Worm (Caenorhabditis elegans) whole organism, L2 larva: ENCODE measurements around the gene kin-18.
A peak's percentile ranks its signal among the peaks of the same experiment; 100 is the strongest.

Experiments used
- C34F6.9 ChIP-seq: fragments of 150-350 bp; optimal IDR thresholded peaks from 2 replicates; lab custom pipeline; 2014; ENCODE audit warnings: missing biosample characterization, missing genetic modification characterization
- F13H6.1 ChIP-seq: sonication (generic microtip); optimal IDR thresholded peaks from 2 replicates; lab custom pipeline; 2016; ENCODE audit warnings: missing genetic modification characterization, missing compliant biosample characterization
- R02D3.7 ChIP-seq: fragments of 150-350 bp; optimal IDR thresholded peaks from 2 replicates; lab custom pipeline; 2014; ENCODE audit warnings: missing biosample characterization, missing genetic modification characterization
- Y55F3AM.14 ChIP-seq: fragments of 200-800 bp; sonication (Bioruptor generic); optimal IDR thresholded peaks from 2 replicates; lab custom pipeline; 2018; ENCODE audit warnings: mild to moderate bottlenecking, missing genetic modification characterization, missing compliant biosample characterization
- ZK546.5 ChIP-seq: sonication (generic microtip); optimal IDR thresholded peaks from 2 replicates; lab custom pipeline; 2017; ENCODE audit warnings: missing biosample characterization, missing genetic modification characterization
- ama-1 ChIP-seq: fragments of 150-350 bp; optimal IDR thresholded peaks from 2 replicates; lab custom pipeline; 2018; ENCODE audit warnings: inconsistent platforms
- blmp-1 ChIP-seq: sonication (generic microtip); optimal IDR thresholded peaks from 2 replicates; lab custom pipeline; 2017; ENCODE audit warnings: missing genetic modification characterization, mild to moderate bottlenecking, missing compliant biosample characterization, antibody characterized with exemption, moderate library complexity; ENCODE audit not compliant: insufficient read depth
- ceh-16 ChIP-seq: fragments of 150-350 bp; optimal IDR thresholded peaks from 2 replicates; lab custom pipeline; 2014; ENCODE audit warnings: missing biosample characterization, missing genetic modification characterization
- ceh-82 ChIP-seq: fragments of 150-350 bp; optimal IDR thresholded peaks from 2 replicates; lab custom pipeline; 2014; ENCODE audit warnings: missing biosample characterization, missing genetic modification characterization
- crh-2 ChIP-seq: sonication (generic microtip); optimal IDR thresholded peaks from 2 replicates; lab custom pipeline; 2017; ENCODE audit warnings: missing biosample characterization, missing genetic modification characterization
- dmd-4 ChIP-seq: sonication (generic microtip); optimal IDR thresholded peaks from 2 replicates; lab custom pipeline; 2017; ENCODE audit warnings: missing biosample characterization, missing genetic modification characterization
- egl-27 ChIP-seq: sonication (generic microtip); optimal IDR thresholded peaks from 3 replicates; lab custom pipeline; 2017; ENCODE audit warnings: missing biosample characterization, missing genetic modification reagents, missing genetic modification characterization
- lin-11 ChIP-seq: fragments of 150-350 bp; sonication (generic microtip); optimal IDR thresholded peaks from 2 replicates; lab custom pipeline; 2014; ENCODE audit warnings: missing biosample characterization, missing genetic modification characterization, inconsistent platforms, mixed read lengths
- lin-13 ChIP-seq: fragments of 150-350 bp; optimal IDR thresholded peaks from 2 replicates; lab custom pipeline; 2014; ENCODE audit warnings: missing biosample characterization, missing genetic modification reagents, missing genetic modification characterization
- lin-39 ChIP-seq: fragments of 150-350 bp; optimal IDR thresholded peaks from 2 replicates; lab custom pipeline; 2014; ENCODE audit warnings: missing biosample characterization, missing genetic modification reagents, missing genetic modification characterization
- lsy-2 ChIP-seq, 2 experiments: fragments of 150-350 bp in 1 of 2; sonication (generic microtip) in 1 of 2; optimal IDR thresholded peaks; 2 replicates each; lab custom pipeline; 2014 to 2017; ENCODE audit warnings: missing biosample characterization in 2 of 2, missing genetic modification characterization in 2 of 2
- mab-5 ChIP-seq: fragments of 150-350 bp; optimal IDR thresholded peaks from 2 replicates; lab custom pipeline; 2014; ENCODE audit warnings: missing biosample characterization, missing genetic modification characterization
- mbf-1 ChIP-seq: sonication (generic microtip); optimal IDR thresholded peaks from 2 replicates; lab custom pipeline; 2017; ENCODE audit warnings: missing biosample characterization, missing genetic modification characterization
- mdl-1 ChIP-seq, 2 experiments: fragments of 150-350 bp in 1 of 2; sonication (generic microtip) in 1 of 2; optimal IDR thresholded peaks; 2 replicates each; lab custom pipeline; 2017; ENCODE audit warnings: missing biosample characterization in 2 of 2, missing genetic modification characterization in 2 of 2
- nhr-10 ChIP-seq: sonication (generic microtip); optimal IDR thresholded peaks from 2 replicates; lab custom pipeline; 2017; ENCODE audit warnings: missing biosample characterization, missing genetic modification characterization
- nhr-12 ChIP-seq: fragments of 150-350 bp; optimal IDR thresholded peaks from 2 replicates; lab custom pipeline; 2014; ENCODE audit warnings: missing biosample characterization, missing genetic modification characterization
- nhr-129 ChIP-seq: fragments of 150-350 bp; optimal IDR thresholded peaks from 2 replicates; lab custom pipeline; 2014; ENCODE audit warnings: missing biosample characterization, missing genetic modification characterization
- nhr-21 ChIP-seq: fragments of 150-350 bp; optimal IDR thresholded peaks from 2 replicates; lab custom pipeline; 2014; ENCODE audit warnings: missing biosample characterization, missing genetic modification characterization
- nhr-23 ChIP-seq: fragments of 150-350 bp; optimal IDR thresholded peaks from 2 replicates; lab custom pipeline; 2014; ENCODE audit warnings: missing biosample characterization, missing genetic modification reagents, missing genetic modification characterization
- nhr-237 ChIP-seq: fragments of 150-350 bp; optimal IDR thresholded peaks from 2 replicates; lab custom pipeline; 2014; ENCODE audit warnings: missing biosample characterization, missing genetic modification characterization
- nhr-25 ChIP-seq: fragments of 150-350 bp; sonication (generic microtip); optimal IDR thresholded peaks from 3 replicates; lab custom pipeline; 2014; ENCODE audit warnings: missing biosample characterization, missing genetic modification characterization
- nhr-6 ChIP-seq: fragments of 150-350 bp; optimal IDR thresholded peaks from 2 replicates; lab custom pipeline; 2014; ENCODE audit warnings: missing biosample characterization, missing genetic modification characterization
- nhr-77 ChIP-seq: fragments of 150-350 bp; optimal IDR thresholded peaks from 2 replicates; lab custom pipeline; 2014; ENCODE audit warnings: missing biosample characterization, missing genetic modification characterization
- sem-4 ChIP-seq: fragments of 150-350 bp; optimal IDR thresholded peaks from 2 replicates; lab custom pipeline; 2014; ENCODE audit warnings: missing biosample characterization, missing genetic modification reagents, missing genetic modification characterization
- skn-1 ChIP-seq: sonication (generic microtip); optimal IDR thresholded peaks from 2 replicates; lab custom pipeline; 2017; ENCODE audit warnings: missing biosample characterization, missing genetic modification characterization
- sma-3 ChIP-seq: sonication (generic microtip); optimal IDR thresholded peaks from 2 replicates; lab custom pipeline; 2016; ENCODE audit warnings: missing genetic modification reagents, missing genetic modification characterization, missing compliant biosample characterization
- sma-9 ChIP-seq, 2 experiments: fragments of 150-350 bp in 1 of 2; sonication (generic microtip) in 1 of 2; optimal IDR thresholded peaks; 2 replicates each; lab custom pipeline; 2014 to 2016; ENCODE audit warnings: missing genetic modification characterization in 2 of 2, mild to moderate bottlenecking in 1 of 2, missing biosample characterization in 1 of 2, missing compliant biosample characterization in 1 of 2, missing genetic modification reagents in 1 of 2, moderate library complexity in 1 of 2
- snpc-4 ChIP-seq: fragments of 150-350 bp; optimal IDR thresholded peaks from 2 replicates; lab custom pipeline; 2014; ENCODE audit warnings: missing biosample characterization, missing genetic modification characterization
- unc-55 ChIP-seq: fragments of 150-350 bp; sonication (generic microtip); optimal IDR thresholded peaks from 3 replicates; lab custom pipeline; 2014; ENCODE audit warnings: missing biosample characterization, missing genetic modification reagents, missing genetic modification characterization
- unc-62 ChIP-seq: fragments of 150-350 bp; optimal IDR thresholded peaks from 2 replicates; lab custom pipeline; 2014; ENCODE audit warnings: missing biosample characterization, missing genetic modification reagents, missing genetic modification characterization
- zag-1 ChIP-seq: fragments of 150-350 bp; optimal IDR thresholded peaks from 2 replicates; lab custom pipeline; 2014; ENCODE audit warnings: missing biosample characterization, missing genetic modification characterization
- ztf-1 ChIP-seq: fragments of 200-800 bp; sonication (Bioruptor generic); conservative IDR thresholded peaks from 2 replicates; pipeline ENCODE4 v1.3.6; 2022; ENCODE audit warnings: missing genetic modification characterization, missing compliant biosample characterization
- ztf-11 ChIP-seq: sonication (generic microtip); optimal IDR thresholded peaks from 2 replicates; lab custom pipeline; 2017; ENCODE audit warnings: missing biosample characterization, missing genetic modification characterization
- ztf-4 ChIP-seq: fragments of 150-350 bp; optimal IDR thresholded peaks from 2 replicates; lab custom pipeline; 2014; ENCODE audit warnings: missing biosample characterization, missing genetic modification characterization

The kin-18 gene

ce11 chrIII:6139328-6139727 lies 20.9 kb downstream of the kin-18 start:
- no peak for TF ChIP-seq lin-39 (tag; lab: Kevin White, UChicago)
- TF ChIP-seq ztf-11, result no peak
- TF ChIP-seq mab-5 (tag; lab: Kevin White, UChicago), result no peak
- TF ChIP-seq zag-1 (tag; lab: Kevin White, UChicago), result peak; percentile 9
- TF ChIP-seq nhr-6 (tag; lab: Kevin White, UChicago), result no peak
- TF ChIP-seq unc-55 (GFP tag; lab: Kevin White, UChicago), result peak; percentile 45
- no peak for TF ChIP-seq ama-1 (lab: Kevin White, UChicago)
- no peak for TF ChIP-seq nhr-25 (tag; lab: Kevin White, UChicago)
- no peak for TF ChIP-seq Y55F3AM.14 (GFP tag; lab: Kevin White, UChicago)
- no peak for TF ChIP-seq skn-1
- no peak for TF ChIP-seq ztf-4 (tag; lab: Kevin White, UChicago)
- peak in 1 of 2 experiments; percentile 18 for TF ChIP-seq mdl-1 (tag; optimal IDR thresholded peaks at IDR 0.05; lab: Kevin White, UChicago)
- TF ChIP-seq unc-62 (GFP tag; lab: Kevin White, UChicago), result no peak
- no peak for TF ChIP-seq lsy-2 (tag; optimal IDR thresholded peaks at IDR 0.05; lab: Kevin White, UChicago)
- TF ChIP-seq nhr-10, result no peak
- TF ChIP-seq nhr-77 (tag; lab: Kevin White, UChicago), result no peak
- peak; percentile 28 for TF ChIP-seq sma-9 (GFP tag; optimal IDR thresholded peaks at IDR 0.05; lab: Kevin White, UChicago)
- no peak for TF ChIP-seq sma-9 (tag; optimal IDR thresholded peaks at IDR 0.05; lab: Kevin White, UChicago)
- no peak for TF ChIP-seq lin-13 (GFP tag; lab: Kevin White, UChicago)
- TF ChIP-seq nhr-23, result no peak
- TF ChIP-seq ztf-1 (GFP tag; lab: Robert Waterston, UW), result no peak

- TF ChIP-seq Y55F3AM.14 (GFP tag; lab: Kevin White, UChicago), result no peak
- peak; percentile 14 for TF ChIP-seq sem-4 (tag; lab: Kevin White, UChicago)
- no peak for TF ChIP-seq egl-27 (tag; lab: Kevin White, UChicago)
- no peak for TF ChIP-seq blmp-1
- no peak for TF ChIP-seq sma-3
- TF ChIP-seq unc-55 (GFP tag; lab: Kevin White, UChicago), result peak; percentile 60
- no peak for TF ChIP-seq ceh-16 (tag; lab: Kevin White, UChicago)
- TF ChIP-seq dmd-4 (tag; lab: Kevin White, UChicago), result no peak
- no peak for TF ChIP-seq nhr-6 (tag; lab: Kevin White, UChicago)
- peak; percentile 53 for TF ChIP-seq F13H6.1 (tag; lab: Kevin White, UChicago)
- peak in 1 of 2 experiments; percentile 12 for TF ChIP-seq lsy-2 (tag; optimal IDR thresholded peaks at IDR 0.05; lab: Kevin White, UChicago)
- TF ChIP-seq snpc-4, result no peak
- TF ChIP-seq nhr-12 (tag; lab: Kevin White, UChicago), result no peak
- TF ChIP-seq nhr-129 (tag; lab: Kevin White, UChicago), result peak; percentile 14
- no peak for TF ChIP-seq unc-62 (GFP tag; lab: Kevin White, UChicago)
- TF ChIP-seq lin-11 (tag; lab: Kevin White, UChicago), result no peak
- no peak for TF ChIP-seq lin-39 (tag; lab: Kevin White, UChicago)
- peak; percentile 45 for TF ChIP-seq sma-9 (GFP tag; optimal IDR thresholded peaks at IDR 0.05; lab: Kevin White, UChicago)
- no peak for TF ChIP-seq sma-9 (tag; optimal IDR thresholded peaks at IDR 0.05; lab: Kevin White, UChicago)
- no peak for TF ChIP-seq R02D3.7
- peak; percentile 59 for TF ChIP-seq crh-2
- TF ChIP-seq nhr-21 (tag; lab: Kevin White, UChicago), result no peak
- TF ChIP-seq mbf-1 (tag; lab: Kevin White, UChicago), result no peak
- no peak for TF ChIP-seq ceh-82 (tag; lab: Kevin White, UChicago)
- peak; percentile 55 for TF ChIP-seq zag-1 (tag; lab: Kevin White, UChicago)
- TF ChIP-seq ztf-4 (tag; lab: Kevin White, UChicago), result no peak
- TF ChIP-seq mdl-1 (tag; optimal IDR thresholded peaks at IDR 0.05; lab: Kevin White, UChicago), result no peak
- TF ChIP-seq nhr-77 (tag; lab: Kevin White, UChicago), result no peak
- TF ChIP-seq C34F6.9 (tag; lab: Kevin White, UChicago), result peak; percentile 48
- no peak for TF ChIP-seq ZK546.5 (tag; lab: Kevin White, UChicago)
- no peak for TF ChIP-seq nhr-237 (tag; lab: Kevin White, UChicago)
- no peak for TF ChIP-seq ztf-1 (GFP tag; lab: Robert Waterston, UW)
Measured at ce11 chrIII:6139932-6140612, 21.7 kb downstream of the kin-18 start.
